Worm (Caenorhabditis elegans) whole organism, L2 larva: Measurements from ENCODE around the gene C25E10.4.

Experiments used
- C34F6.9 ChIP-seq: fragments of 150-350 bp; optimal IDR thresholded peaks from 2 replicates; lab custom pipeline; 2014; ENCODE audit warnings: missing biosample characterization, missing genetic modification characterization
- F13H6.1 ChIP-seq: sonication (generic microtip); optimal IDR thresholded peaks from 2 replicates; lab custom pipeline; 2016; ENCODE audit warnings: missing genetic modification characterization, missing compliant biosample characterization
- R02D3.7 ChIP-seq: fragments of 150-350 bp; optimal IDR thresholded peaks from 2 replicates; lab custom pipeline; 2014; ENCODE audit warnings: missing biosample characterization, missing genetic modification characterization
- Y55F3AM.14 ChIP-seq: fragments of 200-800 bp; sonication (Bioruptor generic); optimal IDR thresholded peaks from 2 replicates; lab custom pipeline; 2018; ENCODE audit warnings: mild to moderate bottlenecking, missing genetic modification characterization, missing compliant biosample characterization
- ZK546.5 ChIP-seq: sonication (generic microtip); optimal IDR thresholded peaks from 2 replicates; lab custom pipeline; 2017; ENCODE audit warnings: missing biosample characterization, missing genetic modification characterization
- alr-1 ChIP-seq: fragments of 150-350 bp; optimal IDR thresholded peaks from 2 replicates; lab custom pipeline; 2014; ENCODE audit warnings: missing biosample characterization, missing genetic modification characterization
- aly-2 ChIP-seq: fragments of 150-350 bp; optimal IDR thresholded peaks from 2 replicates; lab custom pipeline; 2014; ENCODE audit warnings: missing biosample characterization, missing genetic modification characterization
- ama-1 ChIP-seq: fragments of 150-350 bp; optimal IDR thresholded peaks from 2 replicates; lab custom pipeline; 2018; ENCODE audit warnings: inconsistent platforms
- blmp-1 ChIP-seq: sonication (generic microtip); optimal IDR thresholded peaks from 2 replicates; lab custom pipeline; 2017; ENCODE audit warnings: missing genetic modification characterization, mild to moderate bottlenecking, missing compliant biosample characterization, antibody characterized with exemption, moderate library complexity; ENCODE audit not compliant: insufficient read depth
- ceh-16 ChIP-seq: fragments of 150-350 bp; optimal IDR thresholded peaks from 2 replicates; lab custom pipeline; 2014; ENCODE audit warnings: missing biosample characterization, missing genetic modification characterization
- ceh-82 ChIP-seq: fragments of 150-350 bp; optimal IDR thresholded peaks from 2 replicates; lab custom pipeline; 2014; ENCODE audit warnings: missing biosample characterization, missing genetic modification characterization
- crh-2 ChIP-seq: sonication (generic microtip); optimal IDR thresholded peaks from 2 replicates; lab custom pipeline; 2017; ENCODE audit warnings: missing biosample characterization, missing genetic modification characterization
- dmd-4 ChIP-seq: sonication (generic microtip); optimal IDR thresholded peaks from 2 replicates; lab custom pipeline; 2017; ENCODE audit warnings: missing biosample characterization, missing genetic modification characterization
- elt-3 ChIP-seq: sonication (generic microtip); optimal IDR thresholded peaks from 2 replicates; lab custom pipeline; 2017; ENCODE audit warnings: missing biosample characterization, missing genetic modification characterization
- gmeb-1 ChIP-seq: fragments of 150-350 bp; optimal IDR thresholded peaks from 2 replicates; lab custom pipeline; 2014; ENCODE audit warnings: missing biosample characterization, missing genetic modification characterization
- lin-11 ChIP-seq: fragments of 150-350 bp; sonication (generic microtip); optimal IDR thresholded peaks from 2 replicates; lab custom pipeline; 2014; ENCODE audit warnings: missing biosample characterization, missing genetic modification characterization, inconsistent platforms, mixed read lengths
- lin-13 ChIP-seq: fragments of 150-350 bp; optimal IDR thresholded peaks from 2 replicates; lab custom pipeline; 2014; ENCODE audit warnings: missing biosample characterization, missing genetic modification reagents, missing genetic modification characterization
- lsy-2 ChIP-seq, 2 experiments: fragments of 150-350 bp in 1 of 2; sonication (generic microtip) in 1 of 2; optimal IDR thresholded peaks; 2 replicates each; lab custom pipeline; 2014 to 2017; ENCODE audit warnings: missing biosample characterization in 2 of 2, missing genetic modification characterization in 2 of 2
- mab-5 ChIP-seq: fragments of 150-350 bp; optimal IDR thresholded peaks from 2 replicates; lab custom pipeline; 2014; ENCODE audit warnings: missing biosample characterization, missing genetic modification characterization
- mbf-1 ChIP-seq: sonication (generic microtip); optimal IDR thresholded peaks from 2 replicates; lab custom pipeline; 2017; ENCODE audit warnings: missing biosample characterization, missing genetic modification characterization
- mdl-1 ChIP-seq, 2 experiments: fragments of 150-350 bp in 1 of 2; sonication (generic microtip) in 1 of 2; optimal IDR thresholded peaks; 2 replicates each; lab custom pipeline; 2017; ENCODE audit warnings: missing biosample characterization in 2 of 2, missing genetic modification characterization in 2 of 2
- nhr-10 ChIP-seq: sonication (generic microtip); optimal IDR thresholded peaks from 2 replicates; lab custom pipeline; 2017; ENCODE audit warnings: missing biosample characterization, missing genetic modification characterization
- nhr-11 ChIP-seq: fragments of 150-350 bp; optimal IDR thresholded peaks from 2 replicates; lab custom pipeline; 2014; ENCODE audit warnings: missing biosample characterization, missing genetic modification characterization
- nhr-12 ChIP-seq: fragments of 150-350 bp; optimal IDR thresholded peaks from 2 replicates; lab custom pipeline; 2014; ENCODE audit warnings: missing biosample characterization, missing genetic modification characterization
- nhr-129 ChIP-seq: fragments of 150-350 bp; optimal IDR thresholded peaks from 2 replicates; lab custom pipeline; 2014; ENCODE audit warnings: missing biosample characterization, missing genetic modification characterization
- nhr-23 ChIP-seq: fragments of 150-350 bp; optimal IDR thresholded peaks from 2 replicates; lab custom pipeline; 2014; ENCODE audit warnings: missing biosample characterization, missing genetic modification reagents, missing genetic modification characterization
- nhr-237 ChIP-seq: fragments of 150-350 bp; optimal IDR thresholded peaks from 2 replicates; lab custom pipeline; 2014; ENCODE audit warnings: missing biosample characterization, missing genetic modification characterization
- nhr-25 ChIP-seq: fragments of 150-350 bp; sonication (generic microtip); optimal IDR thresholded peaks from 3 replicates; lab custom pipeline; 2014; ENCODE audit warnings: missing biosample characterization, missing genetic modification characterization
- nhr-6 ChIP-seq: fragments of 150-350 bp; optimal IDR thresholded peaks from 2 replicates; lab custom pipeline; 2014; ENCODE audit warnings: missing biosample characterization, missing genetic modification characterization
- peb-1 ChIP-seq: fragments of 150-350 bp; optimal IDR thresholded peaks from 2 replicates; lab custom pipeline; 2014; ENCODE audit warnings: missing biosample characterization, missing genetic modification characterization
- sem-4 ChIP-seq: fragments of 150-350 bp; optimal IDR thresholded peaks from 2 replicates; lab custom pipeline; 2014; ENCODE audit warnings: missing biosample characterization, missing genetic modification reagents, missing genetic modification characterization
- skn-1 ChIP-seq: sonication (generic microtip); optimal IDR thresholded peaks from 2 replicates; lab custom pipeline; 2017; ENCODE audit warnings: missing biosample characterization, missing genetic modification characterization
- sma-3 ChIP-seq: sonication (generic microtip); optimal IDR thresholded peaks from 2 replicates; lab custom pipeline; 2016; ENCODE audit warnings: missing genetic modification reagents, missing genetic modification characterization, missing compliant biosample characterization
- snpc-4 ChIP-seq: fragments of 150-350 bp; optimal IDR thresholded peaks from 2 replicates; lab custom pipeline; 2014; ENCODE audit warnings: missing biosample characterization, missing genetic modification characterization
- unc-39 ChIP-seq: fragments of 150-350 bp; optimal IDR thresholded peaks from 2 replicates; lab custom pipeline; 2014; ENCODE audit warnings: missing biosample characterization, missing genetic modification characterization
- unc-55 ChIP-seq: fragments of 150-350 bp; sonication (generic microtip); optimal IDR thresholded peaks from 3 replicates; lab custom pipeline; 2014; ENCODE audit warnings: missing biosample characterization, missing genetic modification reagents, missing genetic modification characterization
- unc-62 ChIP-seq: fragments of 150-350 bp; optimal IDR thresholded peaks from 2 replicates; lab custom pipeline; 2014; ENCODE audit warnings: missing biosample characterization, missing genetic modification reagents, missing genetic modification characterization
- zag-1 ChIP-seq: fragments of 150-350 bp; optimal IDR thresholded peaks from 2 replicates; lab custom pipeline; 2014; ENCODE audit warnings: missing biosample characterization, missing genetic modification characterization
- ztf-1 ChIP-seq: fragments of 200-800 bp; sonication (Bioruptor generic); conservative IDR thresholded peaks from 2 replicates; pipeline ENCODE4 v1.3.6; 2022; ENCODE audit warnings: missing genetic modification characterization, missing compliant biosample characterization
- ztf-11 ChIP-seq: sonication (generic microtip); optimal IDR thresholded peaks from 2 replicates; lab custom pipeline; 2017; ENCODE audit warnings: missing biosample characterization, missing genetic modification characterization
- ztf-4 ChIP-seq: fragments of 150-350 bp; optimal IDR thresholded peaks from 2 replicates; lab custom pipeline; 2014; ENCODE audit warnings: missing biosample characterization, missing genetic modification characterization

C25E10.4 gene

ce11 chrV:9033267-9033666 lies at the start of gene C25E10.4:
C25E10.4 (plus strand) TSS chrV:9033567.
- TF ChIP-seq mab-5 (tag; lab: Kevin White, UChicago) (no peak), lin-11 (no peak), unc-62 (no peak), ztf-1 (no peak), nhr-10 (tag; lab: Kevin White, UChicago) (no peak), nhr-11 (tag; lab: Kevin White, UChicago) (no peak)

ce11 chrV:8983604-8984003 lies 49.8 kb upstream of the C25E10.4 start, which contains the start of gene str-86:
str-86 (minus strand) TSS chrV:8983704.
- TF ChIP-seq sem-4 (tag; lab: Kevin White, UChicago) (no peak), mab-5 (tag; lab: Kevin White, UChicago) (no peak), ztf-4 (no peak), elt-3 (tag; lab: Kevin White, UChicago) (no peak), nhr-129 (tag; lab: Kevin White, UChicago) (no peak), ZK546.5 (no peak), ama-1 (lab: Kevin White, UChicago) (no peak), sma-3 (GFP tag; lab: Kevin White, UChicago) (no peak), lsy-2 (tag; optimal IDR thresholded peaks at IDR 0.05; lab: Kevin White, UChicago) (no peak), nhr-12 (no peak), ceh-16 (tag; lab: Kevin White, UChicago) (no peak), skn-1 (no peak), crh-2 (tag; lab: Kevin White, UChicago) (no peak), C34F6.9 (tag; lab: Kevin White, UChicago) (no peak), unc-39 (tag; lab: Kevin White, UChicago) (no peak), unc-62 (no peak), blmp-1 (no peak), F13H6.1 (no peak), unc-55 (no peak), ceh-82 (tag; lab: Kevin White, UChicago) (no peak)

DNA sequence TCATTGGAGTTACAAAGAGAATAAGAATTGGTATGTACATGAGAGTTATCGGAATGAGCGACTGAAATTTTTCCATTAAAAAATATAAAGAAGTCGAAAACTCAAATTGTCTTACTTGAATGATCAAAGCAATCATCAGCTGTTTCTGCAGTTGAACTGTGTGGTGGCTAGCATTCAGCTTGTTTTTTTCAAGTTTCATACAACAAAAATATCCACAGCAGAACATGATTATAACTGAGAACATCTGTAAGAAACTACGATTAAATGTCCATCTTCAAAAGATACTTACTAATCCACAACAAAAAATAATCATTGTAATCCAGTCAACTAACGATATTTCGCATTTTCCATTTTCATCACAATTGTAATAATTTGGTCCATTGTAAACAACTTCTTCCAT lies 48.6 kb upstream of the C25E10.4 start:
- TF ChIP-seq nhr-6 (tag; lab: Kevin White, UChicago), result no peak
- TF ChIP-seq mbf-1, result no peak
- TF ChIP-seq nhr-25, result no peak
- no peak for TF ChIP-seq mdl-1 (tag; optimal IDR thresholded peaks at IDR 0.05; lab: Kevin White, UChicago)
- no peak for TF ChIP-seq R02D3.7
- TF ChIP-seq crh-2 (tag; lab: Kevin White, UChicago), result no peak
- TF ChIP-seq ztf-11, result no peak
- no peak for TF ChIP-seq aly-2 (tag; lab: Kevin White, UChicago)
- TF ChIP-seq ztf-4, result no peak

DNA sequence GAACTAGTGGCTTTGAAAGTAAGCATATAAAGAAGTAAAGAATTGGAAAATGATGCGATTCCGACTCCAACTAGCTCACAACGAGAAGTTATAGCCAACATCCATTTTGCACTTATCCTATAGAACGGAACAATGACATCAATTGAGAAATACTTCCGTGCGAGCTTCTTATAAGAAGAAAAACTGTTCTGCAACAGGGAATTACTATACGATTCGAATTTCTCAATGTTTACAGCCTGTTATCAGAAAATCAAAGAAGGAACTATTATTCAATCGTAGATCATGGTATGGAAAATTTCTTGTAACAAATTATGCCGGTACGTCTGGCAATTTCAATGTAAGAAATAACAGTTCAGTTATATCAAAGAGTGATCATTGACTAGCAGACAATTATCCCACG lies 47.6 kb upstream of the C25E10.4 start, which contains the start of gene str-85:
TSS of gene str-85 (minus strand) at position 101 of the 400 bp plus-strand sequence.
- TF ChIP-seq sma-3 (GFP tag; lab: Kevin White, UChicago) (no peak), ztf-4 (no peak), ceh-82 (tag; lab: Kevin White, UChicago) (no peak), unc-62 (no peak), F13H6.1 (no peak), nhr-6 (tag; lab: Kevin White, UChicago) (no peak), alr-1 (tag; lab: Kevin White, UChicago) (no peak), gmeb-1 (tag; lab: Kevin White, UChicago) (no peak), nhr-237 (tag; lab: Kevin White, UChicago) (no peak), unc-55 (no peak), nhr-23 (no peak), snpc-4 (tag; lab: Kevin White, UChicago) (no peak), lin-13 (GFP tag; lab: Kevin White, UChicago) (no peak), peb-1 (tag; lab: Kevin White, UChicago) (no peak), ztf-11 (no peak), blmp-1 (no peak), dmd-4 (tag; lab: Kevin White, UChicago) (no peak), sem-4 (tag; lab: Kevin White, UChicago) (no peak), Y55F3AM.14 (GFP tag; lab: Kevin White, UChicago) (no peak), zag-1 (no peak)
- TF ChIP-seq, all 48 proteins: peak for 0
